Worm (Caenorhabditis elegans) whole organism, L4/young adult: Measurements from ENCODE around the gene bath-15.

Experiments used
- W03F9.2 ChIP-seq: fragments of 150-350 bp; optimal IDR thresholded peaks from 2 replicates; lab custom pipeline; 2014; ENCODE audit warnings: missing biosample characterization, missing genetic modification characterization
- him-1 ChIP-seq: sonication (generic microtip); optimal IDR thresholded peaks from 2 replicates; lab custom pipeline; 2016; ENCODE audit warnings: missing genotype, missing genetic modification reagents, missing genetic modification characterization, missing compliant biosample characterization

DNA sequence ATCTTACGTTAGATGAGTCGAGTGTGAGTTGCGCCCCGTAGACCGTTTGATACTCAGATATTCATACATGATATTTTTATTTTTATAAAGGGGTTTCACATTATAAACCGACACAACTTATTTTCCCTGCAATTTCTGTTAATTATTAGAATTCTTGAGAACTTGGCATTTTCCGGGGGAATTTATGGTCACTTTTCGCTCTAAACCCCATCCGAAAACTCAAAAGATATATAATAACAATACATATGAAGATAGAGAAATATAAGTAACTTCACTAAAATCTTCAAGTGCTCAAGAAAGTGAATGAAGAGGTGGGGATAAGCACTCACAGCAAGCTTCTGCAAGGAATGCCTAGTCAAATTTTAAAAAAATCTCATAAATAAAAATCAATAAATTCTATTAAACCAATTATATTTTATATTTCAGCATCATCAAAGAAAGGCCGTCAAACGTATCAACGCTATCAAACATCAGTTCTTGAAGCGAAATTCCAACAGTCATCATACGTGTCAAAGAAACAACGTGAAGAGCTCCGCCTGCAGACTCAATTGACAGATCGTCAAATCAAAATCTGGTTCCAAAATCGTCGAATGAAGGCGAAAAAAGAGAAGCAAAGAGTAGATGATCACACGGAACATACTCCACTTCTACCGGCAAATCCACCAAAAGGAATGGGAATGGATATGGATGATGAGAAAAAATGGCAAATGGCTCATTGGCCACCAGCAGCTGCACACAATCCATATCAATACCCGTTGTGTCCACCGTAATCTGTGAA lies 39.9 kb upstream of the bath-15 start:
- TF ChIP-seq him-1 (tag; lab: Kevin White, UChicago) (no peak), W03F9.2 (tag; lab: Kevin White, UChicago) (no peak)
